Fruit fly (Drosophila melanogaster): Measurements from ENCODE around the gene CG1677.

CG1677 gene

DNA sequence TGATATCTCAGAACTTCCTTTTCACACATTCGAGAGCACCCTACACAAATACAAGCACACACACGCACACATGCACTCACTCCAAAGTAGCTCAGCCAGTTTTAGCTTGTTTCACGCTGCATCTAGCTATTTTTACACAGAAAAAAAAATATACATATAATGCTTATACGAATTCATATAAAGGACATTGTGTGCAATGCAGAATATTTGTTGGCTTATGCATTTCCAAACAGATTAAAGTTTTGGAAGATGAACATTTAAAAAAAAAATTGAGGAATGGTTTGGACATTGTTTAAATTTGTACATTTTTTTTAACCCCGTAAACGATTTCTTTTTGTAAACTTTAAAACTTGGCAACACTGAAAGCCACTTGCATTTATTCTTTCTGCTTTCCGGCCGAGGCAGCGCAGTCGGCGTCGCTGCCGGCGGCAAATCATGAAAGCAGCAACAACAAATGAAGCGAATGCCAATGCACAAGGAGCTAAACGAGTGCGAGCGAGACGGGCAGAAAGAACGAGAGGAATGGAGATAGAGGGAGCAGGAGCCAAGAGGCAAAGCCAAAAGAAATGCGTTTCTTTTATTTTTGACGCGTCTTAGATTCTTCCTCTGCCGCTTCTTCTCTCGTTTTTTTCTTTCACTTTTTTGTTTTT, 86.4 kb downstream of the CG1677 start (continued):
- TF ChIP-seq Ets21C (GFP tag; optimal IDR thresholded peaks at IDR 0.05) (peak; percentile 75), CG6854 (GFP tag; optimal IDR thresholded peaks at IDR 0.05) (no peak), Sox14 (GFP tag; optimal IDR thresholded peaks at IDR 0.05) (peak; percentile 90), acj6 (GFP tag; optimal IDR thresholded peaks at IDR 0.05) (peak; percentile 88), Hr39 (GFP tag; optimal IDR thresholded peaks at IDR 0.05) (peak; percentile 89), fkh (GFP tag; optimal IDR thresholded peaks at IDR 0.05) (no peak), CG3032 (tag; optimal IDR thresholded peaks at IDR 0.05) (peak; percentile 86), CG6163 (GFP tag; IDR thresholded peaks at IDR 0.05) (peak; percentile 70), OdsH (GFP tag; optimal IDR thresholded peaks at IDR 0.05) (peak; percentile 88), vri (GFP tag; optimal IDR thresholded peaks at IDR 0.05) (peak; percentile 65), CG31627 (GFP tag; optimal IDR thresholded peaks at IDR 0.05) (peak; percentile 89), CG6276 (GFP tag; optimal IDR thresholded peaks at IDR 0.05) (peak; percentile 63), achi (GFP tag; optimal IDR thresholded peaks at IDR 0.05) (peak; percentile 85), Eip75B (GFP tag; optimal IDR thresholded peaks at IDR 0.05) (peak; percentile 87), CG11902 (GFP tag; optimal IDR thresholded peaks at IDR 0.05) (peak; percentile 64), Hr4 (GFP tag; optimal IDR thresholded peaks at IDR 0.05) (peak; percentile 86)

DNA sequence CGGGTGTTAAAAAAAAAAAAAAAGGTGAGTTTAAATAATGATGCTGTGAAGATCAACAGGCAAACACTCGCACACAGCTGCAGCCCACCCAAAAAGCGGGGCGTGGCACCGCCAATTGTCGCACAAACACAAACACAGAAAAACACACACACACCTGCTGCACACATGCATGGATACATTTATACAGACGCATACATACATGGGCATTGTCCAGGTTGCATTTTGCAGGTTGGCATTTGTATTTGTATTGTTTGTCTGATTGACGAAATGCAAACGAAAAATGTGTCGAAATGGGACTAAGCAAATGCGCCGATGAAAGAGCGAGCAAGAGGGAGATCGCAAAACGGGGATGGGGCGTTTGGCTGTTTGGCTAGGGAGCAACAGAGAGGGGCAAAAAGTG, 87.1 kb downstream of the CG1677 start:
- TF ChIP-seq CG6276 (GFP tag; optimal IDR thresholded peaks at IDR 0.05) (no peak), fkh (GFP tag; optimal IDR thresholded peaks at IDR 0.05) (peak; percentile 62)

- TF ChIP-seq fkh (GFP tag; optimal IDR thresholded peaks at IDR 0.05): peak; percentile 22
- TF ChIP-seq esn (GFP tag; optimal IDR thresholded peaks at IDR 0.05): no peak
- TF ChIP-seq Eip78C (GFP tag): peak; percentile 47
- no peak for TF ChIP-seq CG16779 (tag; optimal IDR thresholded peaks at IDR 0.05)
- TF ChIP-seq cyc (GFP tag; optimal IDR thresholded peaks at IDR 0.05): no peak
- no peak for TF ChIP-seq Sox15 (GFP tag; optimal IDR thresholded peaks at IDR 0.05)
- TF ChIP-seq lz (GFP tag; optimal IDR thresholded peaks at IDR 0.05): no peak
- no peak for TF ChIP-seq Eip93F (GFP tag; optimal IDR thresholded peaks at IDR 0.05)
- TF ChIP-seq acj6 (GFP tag; optimal IDR thresholded peaks at IDR 0.05): no peak
- TF ChIP-seq CG11762 (GFP tag; optimal IDR thresholded peaks at IDR 0.05; ENCODE audit: insufficient read depth): no peak
- no peak for TF ChIP-seq CG11294 (GFP tag; IDR thresholded peaks at IDR 0.05)
- no peak for TF ChIP-seq CG3919 (GFP tag; optimal IDR thresholded peaks at IDR 0.05)
- peak; percentile 53 for TF ChIP-seq vri (GFP tag; optimal IDR thresholded peaks at IDR 0.05)
- no peak for TF ChIP-seq salr (GFP tag; optimal IDR thresholded peaks at IDR 0.05)
- no peak for TF ChIP-seq Blimp-1 (GFP tag; optimal IDR thresholded peaks at IDR 0.05)
- TF ChIP-seq CG10669 (GFP tag; optimal IDR thresholded peaks at IDR 0.05): no peak
- no peak for TF ChIP-seq Ets21C (GFP tag; optimal IDR thresholded peaks at IDR 0.05)
- no peak for TF ChIP-seq CG32006 (GFP tag; optimal IDR thresholded peaks at IDR 0.05)
- peak; percentile 81 for TF ChIP-seq svp (GFP tag)
- TF ChIP-seq Met (GFP tag; optimal IDR thresholded peaks at IDR 0.05): no peak
- TF ChIP-seq dsx (GFP tag; optimal IDR thresholded peaks at IDR 0.05; ENCODE audit: poor library complexity, severe bottlenecking): no peak
- no peak for TF ChIP-seq CG7368 (GFP tag; optimal IDR thresholded peaks at IDR 0.05)
- no peak for TF ChIP-seq Smox (GFP tag; optimal IDR thresholded peaks at IDR 0.05)
Observed at dm6 chrX:7317214-7318210, 88.1 kb downstream of the CG1677 start.

All from whole organism, prepupa.